Worm (Caenorhabditis elegans): ENCODE data around the gene M02F4.1.

- TF ChIP-seq R02D3.7 (tag; optimal IDR thresholded peaks at IDR 0.05) (no peak), ztf-11 (tag; optimal IDR thresholded peaks at IDR 0.05) (no peak), nhr-23 (tag; optimal IDR thresholded peaks at IDR 0.05) (no peak), zag-1 (tag; optimal IDR thresholded peaks at IDR 0.05) (no peak), nhr-43 (tag; optimal IDR thresholded peaks at IDR 0.05; ENCODE audit: poor library complexity, severe bottlenecking) (no peak), ama-1 (optimal IDR thresholded peaks at IDR 0.05) (no peak), hmg-11 (tag; optimal IDR thresholded peaks at IDR 0.05) (no peak), ceh-82 (tag; optimal IDR thresholded peaks at IDR 0.05) (no peak), nhr-77 (tag; optimal IDR thresholded peaks at IDR 0.05) (no peak), elt-1 (tag; optimal IDR thresholded peaks at IDR 0.05) (no peak), ceh-16 (tag; optimal IDR thresholded peaks at IDR 0.05) (no peak), pha-4 (tag; optimal IDR thresholded peaks at IDR 0.05) (no peak)
These were observed 7.5 kb downstream of the M02F4.1 start for ce11 chrX:3021466-3021865.
